Fruit fly (Drosophila melanogaster) whole organism, adult: ENCODE data around the gene scyl.

Source experiments
- CG11617 ChIP-seq: fragments of 200-800 bp; sonication (Bioruptor generic); optimal IDR thresholded peaks from 2 replicates; lab custom pipeline; 2017; ENCODE audit warnings: mild to moderate bottlenecking, missing biosample characterization, missing genetic modification reagents, missing genetic modification characterization
- CG12768 ChIP-seq: fragments of 200-800 bp; sonication (Bioruptor generic); optimal IDR thresholded peaks from 2 replicates; lab custom pipeline; 2017; ENCODE audit warnings: missing biosample characterization, missing genetic modification characterization, mild to moderate bottlenecking, moderate library complexity, missing genetic modification reagents
- CG14711 ChIP-seq: fragments of 200-800 bp; sonication (Bioruptor generic); optimal IDR thresholded peaks from 2 replicates; lab custom pipeline; 2018; ENCODE audit warnings: missing biosample characterization, mild to moderate bottlenecking, missing genetic modification characterization, moderate library complexity
- CG1620 ChIP-seq: fragments of 200-800 bp; sonication (Bioruptor generic); optimal IDR thresholded peaks from 2 replicates; lab custom pipeline; 2016; ENCODE audit warnings: missing biosample characterization, missing genetic modification characterization
- CG33017 ChIP-seq: fragments of 200-800 bp; sonication (Bioruptor generic); optimal IDR thresholded peaks from 2 replicates; lab custom pipeline; 2018; ENCODE audit warnings: missing biosample characterization, mild to moderate bottlenecking, missing genetic modification characterization, moderate library complexity
- CG5204 ChIP-seq: fragments of 200-800 bp; sonication (Bioruptor generic); optimal IDR thresholded peaks from 2 replicates; lab custom pipeline; 2016; ENCODE audit warnings: missing biosample characterization, missing genetic modification characterization
- CG7045 ChIP-seq: fragments of 200-800 bp; sonication (Bioruptor generic); optimal IDR thresholded peaks from 2 replicates; lab custom pipeline; 2017; ENCODE audit warnings: missing biosample characterization, mild to moderate bottlenecking, missing genetic modification characterization
- CG7101 ChIP-seq: fragments of 200-800 bp; sonication (Bioruptor generic); optimal IDR thresholded peaks from 2 replicates; lab custom pipeline; 2018; ENCODE audit warnings: missing biosample characterization, mild to moderate bottlenecking, missing genetic modification characterization, moderate library complexity
- Clk ChIP-seq: fragments of 200-800 bp; sonication (Bioruptor generic); optimal IDR thresholded peaks from 2 replicates; lab custom pipeline; 2017; ENCODE audit warnings: missing biosample characterization, missing genetic modification characterization
- Crg-1 ChIP-seq: fragments of 200-800 bp; sonication (Bioruptor generic); optimal IDR thresholded peaks from 2 replicates; lab custom pipeline; 2016; ENCODE audit warnings: missing biosample characterization, missing genetic modification characterization
- Hr96 ChIP-seq: fragments of 200-800 bp; sonication (Bioruptor generic); optimal IDR thresholded peaks from 2 replicates; lab custom pipeline; 2016; ENCODE audit warnings: missing biosample characterization, missing genetic modification characterization
- Mnt ChIP-seq: fragments of 200-800 bp; sonication (Bioruptor generic); optimal IDR thresholded peaks from 2 replicates; lab custom pipeline; 2016; ENCODE audit warnings: missing biosample characterization, mild to moderate bottlenecking, missing genetic modification characterization
- bab1 ChIP-seq: fragments of 200-800 bp; sonication (Bioruptor generic); optimal IDR thresholded peaks from 3 replicates; lab custom pipeline; 2019; ENCODE audit warnings: missing biosample characterization, mild to moderate bottlenecking, missing genetic modification characterization, moderate library complexity
- cic ChIP-seq: fragments of 200-800 bp; sonication (Bioruptor generic); optimal IDR thresholded peaks from 2 replicates; lab custom pipeline; 2017; ENCODE audit warnings: missing biosample characterization, mild to moderate bottlenecking, missing genetic modification characterization, moderate library complexity
- cnc ChIP-seq, 2 experiments: fragments of >200 bp; optimal IDR thresholded peaks; 2 replicates each; lab custom pipeline; 2017
- kay ChIP-seq: fragments of 200-800 bp; sonication (Bioruptor generic); peaks from one replicate; lab custom pipeline; 2016; ENCODE audit warnings: missing biosample characterization, missing genetic modification characterization, borderline replicate concordance
- ovo ChIP-seq: fragments of 200-800 bp; sonication (Bioruptor generic); optimal IDR thresholded peaks from 2 replicates; lab custom pipeline; 2016; ENCODE audit warnings: missing biosample characterization, missing genetic modification characterization
- pad ChIP-seq: fragments of 200-800 bp; sonication (Bioruptor generic); optimal IDR thresholded peaks from 3 replicates; lab custom pipeline; 2017; ENCODE audit warnings: missing biosample characterization, missing genetic modification characterization, mild to moderate bottlenecking, moderate library complexity, missing genetic modification reagents
- tj ChIP-seq: fragments of 200-800 bp; sonication (Bioruptor generic); optimal IDR thresholded peaks from 3 replicates; lab custom pipeline; 2017; ENCODE audit warnings: missing biosample characterization, mild to moderate bottlenecking, missing genetic modification characterization, moderate library complexity
- toe ChIP-seq: fragments of 200-800 bp; sonication (Bioruptor generic); optimal IDR thresholded peaks from 2 replicates; lab custom pipeline; 2016; ENCODE audit warnings: missing biosample characterization, missing genetic modification characterization

Gene scyl

DNA sequence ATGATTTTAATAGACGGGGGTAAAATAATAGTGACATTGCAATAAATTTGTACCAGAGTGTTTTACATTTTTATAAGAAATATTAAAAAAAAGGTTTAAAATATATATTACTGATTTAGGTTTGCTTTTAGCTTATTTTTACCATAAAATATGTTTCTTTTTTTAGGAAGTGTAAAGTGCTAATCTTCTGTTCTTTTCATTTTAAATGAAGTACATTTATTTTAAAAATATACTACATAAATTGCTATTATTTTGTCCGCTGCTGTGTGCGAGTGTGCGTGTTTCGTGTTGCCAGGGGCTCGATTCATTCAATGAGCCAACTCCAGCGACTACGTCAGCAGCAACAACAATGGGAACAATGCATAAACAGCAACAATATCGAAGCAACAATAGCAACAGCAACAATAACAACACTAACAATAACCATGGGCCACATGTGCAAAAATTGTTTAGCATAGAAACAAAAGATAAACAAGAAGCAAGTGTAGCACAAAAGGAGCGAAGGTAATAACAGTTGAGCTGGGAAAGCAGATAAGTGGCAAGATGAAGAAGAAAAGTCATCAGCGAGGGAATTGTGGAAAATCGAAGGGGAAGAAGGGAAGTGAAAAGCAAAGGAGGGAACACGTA lies 9.5 kb downstream of the scyl start:
- TF ChIP-seq bab1 (GFP tag; lab: Kevin White, UChicago) (peak; percentile 96), CG12768 (GFP tag; lab: Kevin White, UChicago) (peak; percentile 41), CG14711 (tag; lab: Kevin White, UChicago) (peak; percentile 89), CG33017 (tag; lab: Kevin White, UChicago) (peak; percentile 86), CG1620 (GFP tag; lab: Kevin White, UChicago) (peak; percentile 18), cic (GFP tag; lab: Kevin White, UChicago) (peak; percentile 14), CG11617 (GFP tag; lab: Kevin White, UChicago) (peak; percentile 79), pad (GFP tag; lab: Kevin White, UChicago) (peak; percentile 74), cnc (optimal IDR thresholded peaks at IDR 0.05; lab: Kevin White, UChicago) (no peak), tj (GFP tag; lab: Kevin White, UChicago) (peak; percentile 73), Crg-1 (GFP tag; lab: Kevin White, UChicago) (no peak), CG7045 (peak; percentile 88), Clk (GFP tag; lab: Kevin White, UChicago) (no peak), ovo (GFP tag; lab: Kevin White, UChicago) (peak; percentile 34), toe (GFP tag; lab: Kevin White, UChicago) (no peak), CG7101 (peak; percentile 90)

dm6 chr3L:11262159-11262558 lies 10.1 kb downstream of the scyl start:
- no peak for TF ChIP-seq CG12768 (GFP tag; lab: Kevin White, UChicago)
- no peak for TF ChIP-seq Mnt (GFP tag; lab: Kevin White, UChicago)
- TF ChIP-seq CG33017 (tag; lab: Kevin White, UChicago): no peak
- TF ChIP-seq CG1620 (GFP tag; lab: Kevin White, UChicago): no peak
- peak; percentile 76 for TF ChIP-seq kay (GFP tag; lab: Kevin White, UChicago)

DNA sequence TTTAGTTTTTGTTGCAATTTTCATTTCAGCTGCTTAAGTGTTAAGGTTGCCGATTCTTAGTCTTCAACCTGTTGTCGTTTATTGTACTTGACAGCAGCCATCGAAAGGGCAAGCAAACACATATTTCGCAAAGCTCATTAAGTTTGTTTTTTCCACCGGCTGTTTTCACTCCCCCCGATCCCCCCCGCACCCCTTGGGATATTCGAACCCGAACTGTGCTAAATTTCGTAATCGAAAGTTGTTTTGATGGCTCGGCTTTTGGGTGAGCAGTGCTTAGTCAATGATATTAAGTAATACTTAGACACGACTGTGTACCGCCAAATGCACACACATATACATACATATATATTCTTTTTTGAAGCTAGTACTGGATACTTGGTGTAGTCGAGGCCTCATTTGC lies 11.9 kb downstream of the scyl start:
- TF ChIP-seq kay (GFP tag; lab: Kevin White, UChicago) (peak; percentile 54), CG33017 (tag; lab: Kevin White, UChicago) (peak; percentile 11), Clk (GFP tag; lab: Kevin White, UChicago) (no peak), CG12768 (GFP tag; lab: Kevin White, UChicago) (peak; percentile 61), CG14711 (tag; lab: Kevin White, UChicago) (no peak), CG11617 (GFP tag; lab: Kevin White, UChicago) (no peak), CG7101 (no peak), tj (GFP tag; lab: Kevin White, UChicago) (peak; percentile 97)

dm6 chr3L:11272243-11273012 lies 20.3 kb downstream of the scyl start:
- TF ChIP-seq Clk (GFP tag; lab: Kevin White, UChicago) (no peak), CG5204 (GFP tag; lab: Kevin White, UChicago) (no peak), Crg-1 (GFP tag; lab: Kevin White, UChicago) (no peak), CG7045 (peak; percentile 3), tj (GFP tag; lab: Kevin White, UChicago) (no peak), cic (GFP tag; lab: Kevin White, UChicago) (peak; percentile 57), CG12768 (GFP tag; lab: Kevin White, UChicago) (peak; percentile 83), cnc (optimal IDR thresholded peaks at IDR 0.05; lab: Kevin White, UChicago) (no peak), CG14711 (tag; lab: Kevin White, UChicago) (peak; percentile 76), CG33017 (tag; lab: Kevin White, UChicago) (peak; percentile 87), ovo (GFP tag; lab: Kevin White, UChicago) (no peak), Mnt (GFP tag; lab: Kevin White, UChicago) (peak; percentile 74), CG11617 (GFP tag; lab: Kevin White, UChicago) (peak; percentile 65), kay (GFP tag; lab: Kevin White, UChicago) (peak; percentile 79), pad (GFP tag; lab: Kevin White, UChicago) (peak; percentile 25), CG7101 (peak; percentile 82), bab1 (GFP tag; lab: Kevin White, UChicago) (peak; percentile 39), toe (GFP tag; lab: Kevin White, UChicago) (no peak), CG1620 (GFP tag; lab: Kevin White, UChicago) (peak; percentile 21), Hr96 (GFP tag; lab: Kevin White, UChicago) (no peak)

DNA sequence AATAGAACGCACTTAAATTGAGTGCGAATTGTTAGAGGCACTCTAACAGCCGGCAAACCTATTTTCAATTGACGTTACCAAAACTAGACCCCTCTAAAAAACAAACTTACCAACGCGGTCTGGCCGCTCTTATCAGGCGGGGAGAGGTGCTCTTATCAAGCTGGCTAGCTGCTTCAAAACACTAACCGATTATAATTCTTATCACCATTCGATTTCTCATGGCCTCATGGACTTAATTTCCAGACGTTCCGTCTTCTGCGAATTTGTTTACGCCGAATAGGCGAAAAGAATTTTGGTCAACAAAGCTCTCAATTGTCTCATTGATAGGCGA lies 20.9 kb downstream of the scyl start:
- TF ChIP-seq Mnt (GFP tag; lab: Kevin White, UChicago) (no peak), Hr96 (GFP tag; lab: Kevin White, UChicago) (no peak), CG11617 (GFP tag; lab: Kevin White, UChicago) (no peak), CG5204 (GFP tag; lab: Kevin White, UChicago) (no peak), CG1620 (GFP tag; lab: Kevin White, UChicago) (no peak), CG7101 (no peak), tj (GFP tag; lab: Kevin White, UChicago) (no peak), CG7045 (no peak), CG33017 (tag; lab: Kevin White, UChicago) (no peak), Crg-1 (GFP tag; lab: Kevin White, UChicago) (no peak), toe (GFP tag; lab: Kevin White, UChicago) (no peak), cnc (optimal IDR thresholded peaks at IDR 0.05; lab: Kevin White, UChicago) (no peak), CG14711 (tag; lab: Kevin White, UChicago) (no peak), pad (GFP tag; lab: Kevin White, UChicago) (no peak)
